Worm (Caenorhabditis elegans) whole organism, L3 larva: ENCODE measurements around the gene col-135.

Source experiments
- ceh-9 ChIP-seq: sonication (generic microtip); optimal IDR thresholded peaks from 2 replicates; lab custom pipeline; 2018; ENCODE audit warnings: missing biosample characterization, missing genetic modification characterization
- daf-12 ChIP-seq: fragments of 150-350 bp; optimal IDR thresholded peaks from 2 replicates; lab custom pipeline; 2014; ENCODE audit warnings: missing biosample characterization, missing genetic modification reagents, missing genetic modification characterization
- elt-3 ChIP-seq, 3 experiments: fragments of 150-350 bp in 1 of 3; sonication (generic microtip) in 2 of 3; optimal IDR thresholded peaks; 2 replicates in 2 of 3; 4 replicates in 1 of 3; lab custom pipeline; 2014 to 2017; ENCODE audit warnings: missing biosample characterization in 3 of 3, missing genetic modification characterization in 3 of 3
- mdl-1 ChIP-seq: fragments of 150-350 bp; optimal IDR thresholded peaks from 2 replicates; lab custom pipeline; 2014; ENCODE audit warnings: missing biosample characterization, missing genetic modification characterization
- nhr-28 ChIP-seq: fragments of 150-350 bp; optimal IDR thresholded peaks from 2 replicates; lab custom pipeline; 2014; ENCODE audit warnings: missing biosample characterization, missing genetic modification characterization
- pha-4 ChIP-seq: fragments of 150-350 bp; optimal IDR thresholded peaks from 2 replicates; lab custom pipeline; 2014; ENCODE audit warnings: missing biosample characterization, missing genetic modification reagents, missing genetic modification characterization
- pqm-1 ChIP-seq: fragments of 150-350 bp; optimal IDR thresholded peaks from 2 replicates; lab custom pipeline; 2017; ENCODE audit warnings: missing biosample characterization, missing genetic modification characterization, inconsistent platforms
- snpc-4 ChIP-seq: fragments of 150-350 bp; optimal IDR thresholded peaks from 2 replicates; lab custom pipeline; 2014; ENCODE audit warnings: missing biosample characterization, missing genetic modification characterization
- unc-62 ChIP-seq: fragments of 150-350 bp; sonication (generic microtip); optimal IDR thresholded peaks from 4 replicates; lab custom pipeline; 2014; ENCODE audit warnings: missing biosample characterization, missing genetic modification reagents, missing genetic modification characterization
- zag-1 ChIP-seq: fragments of 150-350 bp; optimal IDR thresholded peaks from 2 replicates; lab custom pipeline; 2014; ENCODE audit warnings: missing biosample characterization, missing genetic modification characterization

- no peak for TF ChIP-seq zag-1
- TF ChIP-seq daf-12 (tag; lab: Kevin White, UChicago): no peak
- no peak for TF ChIP-seq ceh-9 (tag; lab: Kevin White, UChicago)
- TF ChIP-seq pha-4 (tag; lab: Kevin White, UChicago): no peak
- TF ChIP-seq pqm-1: no peak
- no peak for TF ChIP-seq snpc-4 (tag; lab: Kevin White, UChicago)
- no peak for TF ChIP-seq mdl-1 (tag; lab: Kevin White, UChicago)
- TF ChIP-seq nhr-28: no peak
- no peak for TF ChIP-seq elt-3 (tag; optimal IDR thresholded peaks at IDR 0.05; lab: Kevin White, UChicago)
- TF ChIP-seq unc-62 (GFP tag; lab: Kevin White, UChicago): no peak
These were observed 3.9 kb downstream of the col-135 start, which contains the start of gene M199.9 for ce11 chrIV:15127731-15128130.
